Fruit fly (Drosophila melanogaster) whole organism, embryonic: ENCODE measurements around the gene rtv.
A peak's percentile ranks its signal among the peaks of the same experiment; 100 is the strongest.

Experiments used
- BEAF-32 ChIP-seq: fragments of 200-800 bp; sonication (Bioruptor generic); optimal IDR thresholded peaks from 3 replicates; lab custom pipeline; 2017; ENCODE audit warnings: missing biosample characterization, missing genetic modification characterization, mild to moderate bottlenecking, moderate library complexity, missing genetic modification reagents
- Bgb ChIP-seq: fragments of 200-800 bp; sonication (Bioruptor generic); IDR thresholded peaks from 2 replicates; pipeline ENCODE4 v1.3.6; 2022; ENCODE audit warnings: missing biosample characterization, missing genetic modification characterization; ENCODE audit not compliant: partially characterized antibody
- CG12104 ChIP-seq: fragments of 200-800 bp; sonication (Bioruptor generic); optimal IDR thresholded peaks from 3 replicates; lab custom pipeline; 2016; ENCODE audit warnings: missing biosample characterization, missing genetic modification characterization
- CG12236 ChIP-seq: fragments of 200-800 bp; sonication (Bioruptor generic); optimal IDR thresholded peaks from 2 replicates; lab custom pipeline; 2016; ENCODE audit warnings: missing biosample characterization, missing genetic modification characterization
- CG14441 ChIP-seq: fragments of 200-800 bp; sonication (Bioruptor generic); IDR thresholded peaks from 2 replicates; pipeline ENCODE4 v1.3.6; 2022; ENCODE audit warnings: missing biosample characterization, missing genetic modification characterization
- CG2202 ChIP-seq: fragments of 200-800 bp; sonication (Bioruptor generic); optimal IDR thresholded peaks from 2 replicates; lab custom pipeline; 2018; ENCODE audit warnings: missing biosample characterization, mild to moderate bottlenecking, missing genetic modification characterization
- CG31224 ChIP-seq: fragments of 200-800 bp; sonication (Bioruptor generic); IDR thresholded peaks from 2 replicates; pipeline ENCODE4 v1.3.6; 2022; ENCODE audit warnings: missing biosample characterization, missing genetic modification characterization
- CG34376 ChIP-seq: fragments of 200-800 bp; sonication (Bioruptor generic); optimal IDR thresholded peaks from 2 replicates; lab custom pipeline; 2018; ENCODE audit warnings: missing biosample characterization, mild to moderate bottlenecking, missing genetic modification characterization
- CG6654 ChIP-seq: fragments of 200-800 bp; sonication (Bioruptor generic); optimal IDR thresholded peaks from 2 replicates; lab custom pipeline; 2017; ENCODE audit warnings: missing biosample characterization, mild to moderate bottlenecking, missing genetic modification characterization
- CG7372 ChIP-seq: fragments of 200-800 bp; sonication (Bioruptor generic); IDR thresholded peaks from 2 replicates; pipeline ENCODE4 v1.3.6; 2022; ENCODE audit warnings: missing biosample characterization, missing genetic modification characterization
- CG8281 ChIP-seq: fragments of 200-800 bp; sonication (Bioruptor generic); optimal IDR thresholded peaks from 2 replicates; lab custom pipeline; 2018; ENCODE audit warnings: missing biosample characterization, mild to moderate bottlenecking, missing genetic modification characterization, moderate library complexity
- CG8924 ChIP-seq: fragments of 200-800 bp; optimal IDR thresholded peaks from 3 replicates; lab custom pipeline; 2019; ENCODE audit warnings: missing biosample characterization, mild to moderate bottlenecking, missing genetic modification characterization, moderate library complexity
- CG8944 ChIP-seq: fragments of 200-800 bp; sonication (Bioruptor generic); optimal IDR thresholded peaks from 3 replicates; lab custom pipeline; 2016; ENCODE audit warnings: missing biosample characterization, missing genetic modification characterization
- CG9817 ChIP-seq: fragments of 200-800 bp; sonication (Bioruptor generic); optimal IDR thresholded peaks from 2 replicates; lab custom pipeline; 2018; ENCODE audit warnings: missing biosample characterization, mild to moderate bottlenecking, missing genetic modification characterization, moderate library complexity
- Chrac-16 ChIP-seq: fragments of 200-800 bp; sonication (Bioruptor generic); optimal IDR thresholded peaks from 3 replicates; lab custom pipeline; 2016; ENCODE audit warnings: missing biosample characterization, missing genetic modification characterization
- D19B ChIP-seq: fragments of 200-800 bp; sonication (Bioruptor generic); optimal IDR thresholded peaks from 2 replicates; lab custom pipeline; 2017; ENCODE audit warnings: missing biosample characterization, mild to moderate bottlenecking, missing genetic modification characterization
- Dp ChIP-seq: fragments of 200-800 bp; sonication (Bioruptor generic); optimal IDR thresholded peaks from 2 replicates; lab custom pipeline; 2018; ENCODE audit warnings: missing biosample characterization, mild to moderate bottlenecking, missing genetic modification characterization, moderate library complexity
- HHEX ChIP-seq: fragments of 200-800 bp; sonication (Bioruptor generic); optimal IDR thresholded peaks from 3 replicates; lab custom pipeline; 2017; ENCODE audit warnings: missing biosample characterization, mild to moderate bottlenecking, missing genetic modification characterization, missing genetic modification reagents
- Hey ChIP-seq: fragments of 200-800 bp; sonication (Bioruptor generic); optimal IDR thresholded peaks from 3 replicates; lab custom pipeline; 2018; ENCODE audit warnings: missing biosample characterization, mild to moderate bottlenecking, missing genetic modification characterization
- HmgD ChIP-seq: fragments of 200-800 bp; sonication (Bioruptor generic); optimal IDR thresholded peaks from 3 replicates; lab custom pipeline; 2016; ENCODE audit warnings: missing biosample characterization, missing genetic modification characterization
- Meics ChIP-seq: fragments of 200-800 bp; sonication (Bioruptor generic); optimal IDR thresholded peaks from 2 replicates; lab custom pipeline; 2017; ENCODE audit warnings: missing biosample characterization, mild to moderate bottlenecking, missing genetic modification characterization
- Mrtf ChIP-seq: fragments of 200-800 bp; sonication (Bioruptor generic); IDR thresholded peaks from 3 replicates; pipeline ENCODE4 v1.3.6; 2022; ENCODE audit warnings: missing biosample characterization, missing genetic modification characterization
- Nf-YA ChIP-seq: fragments of 200-800 bp; sonication (Bioruptor generic); IDR thresholded peaks from 2 replicates; pipeline ENCODE4 v1.3.6; 2022; ENCODE audit warnings: missing biosample characterization, missing genetic modification characterization
- NfI ChIP-seq: fragments of 200-800 bp; sonication (Bioruptor generic); optimal IDR thresholded peaks from 3 replicates; lab custom pipeline; 2018; ENCODE audit warnings: missing biosample characterization, mild to moderate bottlenecking, missing genetic modification characterization, moderate library complexity
- Sox100B ChIP-seq: fragments of 200-800 bp; sonication (Bioruptor generic); optimal IDR thresholded peaks from 3 replicates; lab custom pipeline; 2018; ENCODE audit warnings: missing biosample characterization, mild to moderate bottlenecking, missing genetic modification characterization
- Vsx1 ChIP-seq: fragments of 200-800 bp; sonication (Bioruptor generic); optimal IDR thresholded peaks from 2 replicates; lab custom pipeline; 2017; ENCODE audit warnings: missing biosample characterization, mild to moderate bottlenecking, missing genetic modification characterization, missing genetic modification reagents
- amos ChIP-seq: fragments of 200-800 bp; sonication (Bioruptor generic); IDR thresholded peaks from 2 replicates; pipeline ENCODE4 v1.3.6; 2022; ENCODE audit warnings: missing biosample characterization, missing genetic modification characterization; ENCODE audit not compliant: partially characterized antibody
- aop ChIP-seq: fragments of 200-800 bp; sonication (Bioruptor generic); IDR thresholded peaks from 2 replicates; pipeline ENCODE4 v1.3.6; 2022; ENCODE audit warnings: missing biosample characterization, missing genetic modification characterization
- ash1 ChIP-seq: fragments of 200-800 bp; sonication (Bioruptor generic); optimal IDR thresholded peaks from 2 replicates; lab custom pipeline; 2018; ENCODE audit warnings: missing biosample characterization, mild to moderate bottlenecking, missing genetic modification characterization
- btn ChIP-seq: fragments of 200-800 bp; sonication (Bioruptor generic); optimal IDR thresholded peaks from 2 replicates; lab custom pipeline; 2016; ENCODE audit warnings: missing biosample characterization, missing genetic modification characterization
- caup ChIP-seq: fragments of 200-800 bp; sonication (Bioruptor generic); optimal IDR thresholded peaks from 3 replicates; lab custom pipeline; 2017; ENCODE audit warnings: missing biosample characterization, mild to moderate bottlenecking, missing genetic modification characterization, moderate library complexity; ENCODE audit not compliant: severe bottlenecking
- crp ChIP-seq, 2 experiments: fragments of 200-800 bp; sonication (Bioruptor generic); optimal IDR thresholded peaks; 2 replicates in 1 of 2; 3 replicates in 1 of 2; lab custom pipeline; 2017; ENCODE audit warnings: missing biosample characterization in 2 of 2, missing genetic modification characterization in 2 of 2, mild to moderate bottlenecking in 1 of 2, moderate library complexity in 1 of 2
- disco-r ChIP-seq: fragments of 200-800 bp; sonication (Bioruptor generic); optimal IDR thresholded peaks from 2 replicates; lab custom pipeline; 2016; ENCODE audit warnings: missing biosample characterization, missing genetic modification characterization
- emc ChIP-seq: fragments of 200-800 bp; sonication (Bioruptor generic); optimal IDR thresholded peaks from 2 replicates; lab custom pipeline; 2016; ENCODE audit warnings: missing biosample characterization, missing genetic modification characterization
- ems ChIP-seq: fragments of 200-800 bp; sonication (Bioruptor generic); optimal IDR thresholded peaks from 3 replicates; lab custom pipeline; 2016; ENCODE audit warnings: missing biosample characterization, missing genetic modification characterization
- grau ChIP-seq: fragments of 200-800 bp; optimal IDR thresholded peaks from 3 replicates; lab custom pipeline; 2019; ENCODE audit warnings: missing biosample characterization, mild to moderate bottlenecking, missing genetic modification characterization, moderate library complexity
- gt ChIP-seq: fragments of 200-800 bp; sonication (Bioruptor generic); IDR thresholded peaks from 2 replicates; pipeline ENCODE4 v1.3.6; 2022; ENCODE audit warnings: missing biosample characterization, missing genetic modification characterization
- her ChIP-seq: fragments of 200-800 bp; sonication (Bioruptor generic); optimal IDR thresholded peaks from 2 replicates; lab custom pipeline; 2016; ENCODE audit warnings: missing biosample characterization, missing genetic modification characterization
- jumu ChIP-seq: fragments of 200-800 bp; sonication (Bioruptor generic); optimal IDR thresholded peaks from 3 replicates; lab custom pipeline; 2016; ENCODE audit warnings: missing biosample characterization, missing genetic modification characterization
- kni ChIP-seq: fragments of 200-800 bp; sonication (Bioruptor generic); optimal IDR thresholded peaks from 3 replicates; lab custom pipeline; 2017; ENCODE audit warnings: mild to moderate bottlenecking, missing biosample characterization, missing genetic modification reagents, missing genetic modification characterization
- luna ChIP-seq: fragments of 200-800 bp; sonication (Bioruptor generic); optimal IDR thresholded peaks from 2 replicates; lab custom pipeline; 2016; ENCODE audit warnings: missing biosample characterization, missing genetic modification characterization
- otp ChIP-seq: fragments of 200-800 bp; sonication (Bioruptor generic); IDR thresholded peaks from 3 replicates; pipeline ENCODE4, ENCODE4 v1.3.6; 2022; ENCODE audit warnings: missing biosample characterization, missing genetic modification characterization
- ranshi ChIP-seq: fragments of 200-800 bp; sonication (Bioruptor generic); IDR thresholded peaks from 2 replicates; pipeline ENCODE4 v1.3.6; 2022; ENCODE audit warnings: missing biosample characterization, missing genetic modification characterization
- scrt ChIP-seq: fragments of 200-800 bp; sonication (Bioruptor generic); optimal IDR thresholded peaks from 2 replicates; lab custom pipeline; 2018; ENCODE audit warnings: missing biosample characterization, mild to moderate bottlenecking, missing genetic modification characterization, moderate library complexity
- sqz ChIP-seq: fragments of 200-800 bp; sonication (Bioruptor generic); optimal IDR thresholded peaks from 3 replicates; lab custom pipeline; 2018; ENCODE audit warnings: missing biosample characterization, mild to moderate bottlenecking, missing genetic modification characterization
- trh ChIP-seq: fragments of 200-800 bp; sonication (Bioruptor generic); optimal IDR thresholded peaks from 2 replicates; lab custom pipeline; 2016; ENCODE audit warnings: missing biosample characterization, missing genetic modification characterization
- ttk ChIP-seq: fragments of 200-800 bp; sonication (Bioruptor generic); IDR thresholded peaks from 2 replicates; pipeline ENCODE4 v2.1.2; 2022; ENCODE audit warnings: missing biosample characterization, missing genetic modification characterization
- vfl ChIP-seq: fragments of 200-800 bp; sonication (Bioruptor generic); optimal IDR thresholded peaks from 2 replicates; lab custom pipeline; 2016; ENCODE audit warnings: missing biosample characterization, missing genetic modification characterization
- vvl ChIP-seq: fragments of 200-800 bp; sonication (Bioruptor generic); IDR thresholded peaks from 2 replicates; pipeline ENCODE4 v1.3.6; 2022; ENCODE audit warnings: missing biosample characterization, missing genetic modification characterization
- zf30C ChIP-seq: fragments of 200-800 bp; sonication (Bioruptor generic); optimal IDR thresholded peaks from 3 replicates; lab custom pipeline; 2018; ENCODE audit warnings: missing biosample characterization, mild to moderate bottlenecking, missing genetic modification characterization

rtv gene

dm6 chrX:11137566-11138186 is 16.1 kb downstream of the rtv start, which contains the start of gene CDK2AP1 (continued):
- TF ChIP-seq Chrac-16 (GFP tag; lab: Kevin White, UChicago) (peak; percentile 3), luna (GFP tag; lab: Kevin White, UChicago) (no peak), CG8924 (tag; lab: Kevin White, UChicago) (peak; percentile 31), Sox100B (GFP tag; lab: Kevin White, UChicago) (no peak), CG9817 (peak; percentile 15), ems (no peak), HmgD (GFP tag; lab: Kevin White, UChicago) (peak; percentile 30), CG14441 (GFP tag; lab: Robert Waterston, UW) (no peak), CG2202 (tag; lab: Kevin White, UChicago) (no peak), emc (GFP tag; lab: Kevin White, UChicago) (peak; percentile 21), Dp (GFP tag; lab: Kevin White, UChicago) (no peak), ttk (GFP tag; lab: Robert Waterston, UW) (no peak), CG34376 (GFP tag; lab: Kevin White, UChicago) (no peak), CG12104 (GFP tag; lab: Kevin White, UChicago) (no peak), grau (tag; lab: Kevin White, UChicago) (peak; percentile 33), CG8281 (no peak), Meics (GFP tag; lab: Kevin White, UChicago) (peak; percentile 0), BEAF-32 (GFP tag; lab: Kevin White, UChicago) (peak; percentile 78), CG8944 (GFP tag; lab: Kevin White, UChicago) (peak; percentile 32), D19B (GFP tag; lab: Kevin White, UChicago) (no peak), vfl (no peak), HHEX (GFP tag; lab: Kevin White, UChicago) (no peak), vvl (GFP tag; lab: Robert Waterston, UW) (peak; percentile 63), ash1 (no peak), btn (GFP tag; lab: Kevin White, UChicago) (no peak), trh (GFP tag; lab: Kevin White, UChicago) (no peak), gt (GFP tag; lab: Robert Waterston, UW) (no peak), sqz (GFP tag; lab: Kevin White, UChicago) (no peak), ranshi (GFP tag; lab: Robert Waterston, UW) (0 out of 2 replicates have a peak, but pooled peaks have one; percentile 29), otp (GFP tag; lab: Robert Waterston, UW) (0 out of 3 replicates have a peak, but pooled peaks have one; percentile 18), disco-r (GFP tag; lab: Kevin White, UChicago) (no peak), CG12236 (no peak), crp (GFP tag; optimal IDR thresholded peaks at IDR 0.05; lab: Kevin White, UChicago) (no peak), aop (GFP tag; lab: Robert Waterston, UW) (no peak), Vsx1 (no peak), amos (peak; percentile 80), jumu (peak; percentile 48), Nf-YA (no peak), Bgb (GFP tag; lab: Robert Waterston, UW) (peak; percentile 70), caup (GFP tag; lab: Kevin White, UChicago) (no peak), kni (GFP tag; lab: Kevin White, UChicago) (no peak), Hey (tag; lab: Kevin White, UChicago) (no peak), her (GFP tag; lab: Kevin White, UChicago) (peak; percentile 50), CG7372 (GFP tag; lab: Robert Waterston, UW) (no peak), Mrtf (GFP tag; lab: Robert Waterston, UW) (no peak), zf30C (GFP tag; lab: Kevin White, UChicago) (no peak), CG31224 (no peak), NfI (peak; percentile 12), CG6654 (GFP tag; lab: Kevin White, UChicago) (no peak), scrt (GFP tag; lab: Kevin White, UChicago) (no peak)
